Fruit fly (Drosophila melanogaster) whole organism, embryonic: ENCODE measurements around the gene CG10252.
A peak's percentile ranks its signal among the peaks of the same experiment; 100 is the strongest.

Experiments
- Adf1 ChIP-seq: fragments of 200-800 bp; sonication (Bioruptor generic); IDR thresholded peaks from 2 replicates; pipeline ENCODE4 v1.3.6; 2022; ENCODE audit warnings: missing biosample characterization, missing genetic modification characterization
- CG10321 ChIP-seq: fragments of 200-800 bp; sonication (Bioruptor generic); IDR thresholded peaks from 2 replicates; pipeline ENCODE4 v1.3.6; 2022; ENCODE audit warnings: missing biosample characterization, missing genetic modification characterization
- CG10431 ChIP-seq: fragments of 200-800 bp; sonication (Bioruptor generic); optimal IDR thresholded peaks from 3 replicates; lab custom pipeline; 2018; ENCODE audit warnings: missing biosample characterization, mild to moderate bottlenecking, missing genetic modification characterization
- CG11247 ChIP-seq: fragments of 200-800 bp; sonication (Bioruptor generic); IDR thresholded peaks from 2 replicates; pipeline ENCODE4 v1.3.6; 2022; ENCODE audit warnings: missing biosample characterization, missing genetic modification characterization
- CG11398 ChIP-seq: fragments of 200-800 bp; sonication (Bioruptor generic); optimal IDR thresholded peaks from 2 replicates; lab custom pipeline; 2016; ENCODE audit warnings: missing biosample characterization, missing genetic modification characterization
- CG11456 ChIP-seq: fragments of 200-800 bp; sonication (Bioruptor generic); IDR thresholded peaks from 3 replicates; pipeline ENCODE4 v1.3.6; 2022; ENCODE audit warnings: missing biosample characterization, missing genetic modification characterization
- CG12071 ChIP-seq: fragments of 200-800 bp; sonication (Bioruptor generic); optimal IDR thresholded peaks from 3 replicates; lab custom pipeline; 2018; ENCODE audit warnings: missing biosample characterization, mild to moderate bottlenecking, missing genetic modification characterization
- CG12155 ChIP-seq: fragments of 200-800 bp; sonication (Bioruptor generic); optimal IDR thresholded peaks from 3 replicates; lab custom pipeline; 2016; ENCODE audit warnings: missing biosample characterization, missing genetic modification characterization
- CG12391 ChIP-seq: fragments of 200-800 bp; sonication (Bioruptor generic); optimal IDR thresholded peaks from 3 replicates; lab custom pipeline; 2018; ENCODE audit warnings: missing biosample characterization, mild to moderate bottlenecking, missing genetic modification characterization, moderate library complexity
- CG15601 ChIP-seq: fragments of 200-800 bp; sonication (Bioruptor generic); optimal IDR thresholded peaks from 3 replicates; lab custom pipeline; 2019; ENCODE audit warnings: missing biosample characterization, mild to moderate bottlenecking, missing genetic modification characterization, moderate library complexity
- CG16813 ChIP-seq: fragments of 200-800 bp; sonication (Bioruptor generic); IDR thresholded peaks from 3 replicates; pipeline ENCODE4 v1.3.6; 2022; ENCODE audit warnings: missing biosample characterization, missing genetic modification characterization; ENCODE audit not compliant: partially characterized antibody
- CG17568 ChIP-seq: fragments of 200-800 bp; sonication (Bioruptor generic); optimal IDR thresholded peaks from 2 replicates; lab custom pipeline; 2018; ENCODE audit warnings: missing biosample characterization, mild to moderate bottlenecking, missing genetic modification characterization, moderate library complexity
- CG2129 ChIP-seq: fragments of 200-800 bp; sonication (Bioruptor generic); IDR thresholded peaks from 2 replicates; pipeline ENCODE4 v1.3.6; 2022; ENCODE audit warnings: missing biosample characterization, missing genetic modification characterization; ENCODE audit not compliant: partially characterized antibody
- CG3847 ChIP-seq: fragments of 200-800 bp; sonication (Bioruptor generic); IDR thresholded peaks from 2 replicates; pipeline ENCODE4 v1.3.6; 2022; ENCODE audit warnings: missing biosample characterization, missing genetic modification characterization
- CG6689 ChIP-seq: fragments of 200-800 bp; sonication (Bioruptor generic); IDR thresholded peaks from 2 replicates; pipeline ENCODE4 v1.3.6; 2022; ENCODE audit warnings: missing biosample characterization, missing genetic modification characterization
- CG7271 ChIP-seq: fragments of 200-800 bp; sonication (Bioruptor generic); optimal IDR thresholded peaks from 2 replicates; lab custom pipeline; 2018; ENCODE audit warnings: missing biosample characterization, mild to moderate bottlenecking, missing genetic modification characterization, moderate library complexity
- CG8388 ChIP-seq: fragments of 200-800 bp; sonication (Bioruptor generic); optimal IDR thresholded peaks from 2 replicates; lab custom pipeline; 2019; ENCODE audit warnings: missing biosample characterization, mild to moderate bottlenecking, missing genetic modification characterization, moderate library complexity
- CG9215 ChIP-seq: fragments of 200-800 bp; sonication (Bioruptor generic); IDR thresholded peaks from 2 replicates; pipeline ENCODE4 v1.3.6; 2022; ENCODE audit warnings: missing biosample characterization, missing genetic modification characterization
- CG9437 ChIP-seq: fragments of 200-800 bp; sonication (Bioruptor generic); optimal IDR thresholded peaks from 2 replicates; lab custom pipeline; 2018; ENCODE audit warnings: missing biosample characterization, mild to moderate bottlenecking, missing genetic modification characterization
- CG9727 ChIP-seq: fragments of 200-800 bp; sonication (Bioruptor generic); optimal IDR thresholded peaks from 3 replicates; lab custom pipeline; 2017; ENCODE audit warnings: missing biosample characterization, mild to moderate bottlenecking, missing genetic modification characterization
- Dp ChIP-seq: fragments of 200-800 bp; sonication (Bioruptor generic); optimal IDR thresholded peaks from 2 replicates; lab custom pipeline; 2018; ENCODE audit warnings: missing biosample characterization, mild to moderate bottlenecking, missing genetic modification characterization, moderate library complexity
- ERR ChIP-seq: fragments of 200-800 bp; sonication (Bioruptor generic); optimal IDR thresholded peaks from 2 replicates; lab custom pipeline; 2016; ENCODE audit warnings: missing biosample characterization, missing genetic modification characterization
- Fer1 ChIP-seq: fragments of 200-800 bp; sonication (Bioruptor generic); optimal IDR thresholded peaks from 2 replicates; lab custom pipeline; 2017; ENCODE audit warnings: missing biosample characterization, mild to moderate bottlenecking, missing genetic modification characterization
- Meics ChIP-seq: fragments of 200-800 bp; sonication (Bioruptor generic); optimal IDR thresholded peaks from 2 replicates; lab custom pipeline; 2017; ENCODE audit warnings: missing biosample characterization, mild to moderate bottlenecking, missing genetic modification characterization
- Nf-YA ChIP-seq: fragments of 200-800 bp; sonication (Bioruptor generic); IDR thresholded peaks from 2 replicates; pipeline ENCODE4 v1.3.6; 2022; ENCODE audit warnings: missing biosample characterization, missing genetic modification characterization
- NfI ChIP-seq: fragments of 200-800 bp; sonication (Bioruptor generic); optimal IDR thresholded peaks from 3 replicates; lab custom pipeline; 2018; ENCODE audit warnings: missing biosample characterization, mild to moderate bottlenecking, missing genetic modification characterization, moderate library complexity
- Rfx ChIP-seq: fragments of 200-800 bp; sonication (Bioruptor generic); IDR thresholded peaks from 2 replicates; pipeline ENCODE4 v1.3.6; 2022; ENCODE audit warnings: missing biosample characterization, missing genetic modification characterization
- bowl ChIP-seq: fragments of 200-800 bp; sonication (Bioruptor generic); IDR thresholded peaks from 2 replicates; pipeline ENCODE4 v1.3.6; 2022; ENCODE audit warnings: missing biosample characterization, missing genetic modification characterization
- chm ChIP-seq: fragments of 200-800 bp; sonication (Bioruptor generic); IDR thresholded peaks from 2 replicates; pipeline ENCODE4 v1.3.6; 2022; ENCODE audit warnings: missing biosample characterization, missing genetic modification characterization
- ci ChIP-seq: fragments of 200-800 bp; sonication (Bioruptor generic); IDR thresholded peaks from 3 replicates; pipeline ENCODE4 v1.3.6; 2022; ENCODE audit warnings: missing biosample characterization, missing genetic modification characterization
- corto ChIP-seq: fragments of 200-800 bp; sonication (Bioruptor generic); optimal IDR thresholded peaks from 2 replicates; lab custom pipeline; 2016; ENCODE audit warnings: missing biosample characterization, mild to moderate bottlenecking, missing genetic modification characterization, moderate library complexity
- croc ChIP-seq: fragments of 200-800 bp; sonication (Bioruptor generic); conservative IDR thresholded peaks from 3 replicates; pipeline ENCODE4 v1.3.6; 2022; ENCODE audit warnings: missing biosample characterization, missing genetic modification characterization
- ftz-f1 ChIP-seq: fragments of 200-800 bp; sonication (Bioruptor generic); optimal IDR thresholded peaks from 2 replicates; lab custom pipeline; 2016; ENCODE audit warnings: missing biosample characterization, missing genetic modification characterization
- ind ChIP-seq: fragments of 200-800 bp; sonication (Bioruptor generic); optimal IDR thresholded peaks from 3 replicates; lab custom pipeline; 2016; ENCODE audit warnings: missing biosample characterization, missing genetic modification characterization
- insv ChIP-seq, 2 experiments: fragments of 200-800 bp; sonication (Bioruptor generic); optimal IDR thresholded peaks; 3 replicates each; lab custom pipeline; 2016 to 2018; ENCODE audit warnings: missing biosample characterization in 2 of 2, missing genetic modification characterization in 2 of 2
- jumu ChIP-seq: fragments of 200-800 bp; sonication (Bioruptor generic); optimal IDR thresholded peaks from 3 replicates; lab custom pipeline; 2016; ENCODE audit warnings: missing biosample characterization, missing genetic modification characterization
- lab ChIP-seq: fragments of 200-800 bp; sonication (Bioruptor generic); optimal IDR thresholded peaks from 3 replicates; lab custom pipeline; 2017; ENCODE audit warnings: missing biosample characterization, missing genetic modification characterization, mild to moderate bottlenecking, moderate library complexity, missing genetic modification reagents
- lov ChIP-seq, 2 experiments: fragments of 200-800 bp in 1 of 2; fragments of >200 bp in 1 of 2; sonication (Bioruptor generic) in 1 of 2; IDR thresholded peaks in 1 of 2; optimal IDR thresholded peaks in 1 of 2; 2 replicates in 1 of 2; 3 replicates in 1 of 2; pipeline versions ENCODE4 v1.3.6 to Lab custom; 2017 to 2022; ENCODE audit warnings: missing biosample characterization in 1 of 2, missing genetic modification characterization in 1 of 2
- nmo ChIP-seq: fragments of 200-800 bp; sonication (Bioruptor generic); optimal IDR thresholded peaks from 2 replicates; lab custom pipeline; 2018; ENCODE audit warnings: missing biosample characterization, mild to moderate bottlenecking, missing genetic modification characterization, moderate library complexity
- onecut ChIP-seq: fragments of 200-800 bp; sonication (Bioruptor generic); IDR thresholded peaks from 2 replicates; pipeline ENCODE4 v1.3.6; 2022; ENCODE audit warnings: missing biosample characterization, missing genetic modification characterization
- org-1 ChIP-seq: fragments of 200-800 bp; sonication (Bioruptor generic); optimal IDR thresholded peaks from 2 replicates; lab custom pipeline; 2017; ENCODE audit warnings: missing biosample characterization, missing genetic modification characterization
- p53 ChIP-seq: fragments of 200-800 bp; sonication (Bioruptor generic); optimal IDR thresholded peaks from 2 replicates; lab custom pipeline; 2016; ENCODE audit warnings: missing biosample characterization, missing genetic modification characterization
- pan ChIP-seq, 4 experiments: fragments of >200 bp in 3 of 4; fragments of 200-800 bp in 1 of 4; sonication (Bioruptor generic) in 1 of 4; optimal IDR thresholded peaks in 3 of 4; IDR thresholded peaks in 1 of 4; 2 replicates each; pipeline versions ENCODE4 v1.3.6 to Lab custom; 2017 to 2022; ENCODE audit warnings: missing biosample characterization in 2 of 4, missing genetic modification characterization in 2 of 4, mixed read lengths in 1 of 4
- repo ChIP-seq: fragments of 200-800 bp; sonication (Bioruptor generic); optimal IDR thresholded peaks from 2 replicates; lab custom pipeline; 2016; ENCODE audit warnings: missing biosample characterization, missing genetic modification characterization
- run ChIP-seq: fragments of 200-800 bp; sonication (Bioruptor generic); optimal IDR thresholded peaks from 3 replicates; lab custom pipeline; 2018; ENCODE audit warnings: missing biosample characterization, mild to moderate bottlenecking, missing genetic modification characterization
- scrt ChIP-seq: fragments of 200-800 bp; sonication (Bioruptor generic); optimal IDR thresholded peaks from 2 replicates; lab custom pipeline; 2018; ENCODE audit warnings: missing biosample characterization, mild to moderate bottlenecking, missing genetic modification characterization, moderate library complexity
- sob ChIP-seq: fragments of 200-800 bp; sonication (Bioruptor generic); IDR thresholded peaks from 2 replicates; pipeline ENCODE4 v1.3.6; 2022; ENCODE audit warnings: missing biosample characterization, missing genetic modification characterization
- stwl ChIP-seq: fragments of 200-800 bp; sonication (Bioruptor generic); optimal IDR thresholded peaks from 3 replicates; lab custom pipeline; 2018; ENCODE audit warnings: missing biosample characterization, mild to moderate bottlenecking, missing genetic modification characterization, moderate library complexity
- tup ChIP-seq: fragments of 200-800 bp; sonication (Bioruptor generic); optimal IDR thresholded peaks from 2 replicates; lab custom pipeline; 2016; ENCODE audit warnings: missing biosample characterization, mild to moderate bottlenecking, missing genetic modification characterization, moderate library complexity
- wek ChIP-seq: fragments of 200-800 bp; sonication (Bioruptor generic); optimal IDR thresholded peaks from 3 replicates; lab custom pipeline; 2018; ENCODE audit warnings: missing biosample characterization, mild to moderate bottlenecking, missing genetic modification characterization, moderate library complexity

The CG10252 gene

DNA sequence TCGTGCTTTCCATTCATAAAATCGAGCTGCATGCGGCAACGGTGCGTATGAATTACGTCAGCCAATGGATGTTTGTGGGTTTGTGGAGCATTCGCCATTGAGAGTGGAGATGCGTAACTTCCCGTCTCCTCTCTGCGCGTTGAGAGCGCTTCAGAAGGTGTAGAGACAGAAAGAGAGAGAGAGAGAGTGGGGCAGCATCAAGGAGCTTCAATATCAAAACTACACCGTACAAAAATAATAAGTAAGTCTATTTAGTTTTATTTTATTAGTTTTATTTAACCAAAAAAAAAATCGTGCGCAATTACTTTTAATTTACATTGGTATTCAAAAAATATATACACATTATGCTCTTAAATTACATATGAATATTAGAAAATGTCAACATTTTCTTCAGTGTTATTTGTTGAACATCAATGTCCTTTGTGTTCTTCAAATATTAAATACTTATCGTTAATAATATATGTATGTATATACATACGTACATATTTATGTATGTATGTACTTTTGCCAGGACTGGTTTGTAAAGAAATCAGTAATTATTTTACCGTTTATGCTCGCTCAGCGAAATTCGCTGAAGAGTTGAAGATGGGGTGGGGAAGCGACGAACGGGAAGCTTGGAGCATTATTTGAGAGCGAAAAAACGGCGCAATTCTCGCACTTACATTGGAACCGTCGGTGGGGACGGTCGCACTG, 26.8 kb upstream of the CG10252 start, which contains the start of gene CG10365 (continued):
- TF ChIP-seq CG15601 (tag; lab: Kevin White, UChicago) = peak; percentile 70
- TF ChIP-seq jumu (GFP tag; lab: Kevin White, UChicago) = no peak
- TF ChIP-seq ERR (GFP tag; lab: Kevin White, UChicago) = no peak
- peak; percentile 90 for TF ChIP-seq nmo (GFP tag; lab: Kevin White, UChicago)
- peak; percentile 81 for TF ChIP-seq scrt (GFP tag; lab: Kevin White, UChicago)
- TF ChIP-seq ci (GFP tag; lab: Robert Waterston, UW) = peak; percentile 61; the same call in 1 of the 3 replicates
- TF ChIP-seq wek (GFP tag; lab: Kevin White, UChicago) = no peak
- peak; percentile 86 for TF ChIP-seq CG6689
- no peak for TF ChIP-seq CG10431 (GFP tag; lab: Kevin White, UChicago)
- peak; percentile 52 for TF ChIP-seq NfI (GFP tag; lab: Kevin White, UChicago)
- TF ChIP-seq CG9437 = peak; percentile 87
- peak; percentile 50 for TF ChIP-seq Adf1 (GFP tag; lab: Robert Waterston, UW)
- TF ChIP-seq CG11398 (GFP tag; lab: Kevin White, UChicago) = no peak
- TF ChIP-seq CG12071 (GFP tag; lab: Kevin White, UChicago) = no peak
- peak; percentile 81 for TF ChIP-seq CG9215 (GFP tag; lab: Robert Waterston, UW)
- TF ChIP-seq Dp (GFP tag; lab: Kevin White, UChicago) = no peak
- TF ChIP-seq Nf-YA (GFP tag; lab: Robert Waterston, UW) = peak; percentile 82
- peak; percentile 92 for TF ChIP-seq CG9727 (GFP tag; lab: Kevin White, UChicago)
- peak; percentile 79 for TF ChIP-seq run (tag; lab: Kevin White, UChicago)
- peak; percentile 33 for TF ChIP-seq corto (GFP tag; lab: Kevin White, UChicago)
- peak; percentile 89 for TF ChIP-seq Fer1 (GFP tag; lab: Kevin White, UChicago)
- TF ChIP-seq CG3847 = peak; percentile 81
- peak; percentile 67; the same call in 1 of the 2 replicates for TF ChIP-seq bowl
- peak; percentile 78 for TF ChIP-seq CG11247
- TF ChIP-seq lab (GFP tag; lab: Kevin White, UChicago) = peak; percentile 92
- TF ChIP-seq croc (GFP tag; lab: Robert Waterston, UW) = peak; percentile 72
- peak in 1 of 2 experiments; percentile 13 for TF ChIP-seq insv (GFP tag; optimal IDR thresholded peaks at IDR 0.05; lab: Kevin White, UChicago)
- no peak for TF ChIP-seq CG16813 (GFP tag; lab: Robert Waterston, UW)
- TF ChIP-seq CG11456 (GFP tag; lab: Robert Waterston, UW) = peak; percentile 72
- no peak for TF ChIP-seq tup (GFP tag; lab: Kevin White, UChicago)
- peak; percentile 72 for TF ChIP-seq org-1
- peak; percentile 76 for TF ChIP-seq CG12155 (GFP tag; lab: Kevin White, UChicago)
- peak; percentile 94 for TF ChIP-seq CG12391 (tag; lab: Kevin White, UChicago)
- no peak for TF ChIP-seq pan (optimal IDR thresholded peaks at IDR 0.05; lab: Kevin White, UChicago)
- TF ChIP-seq pan (GFP tag; optimal IDR thresholded peaks at IDR 0.05 in 1 of 2, IDR thresholded peaks at IDR 0.05 in 1 of 2) = peak in 1 of 2 experiments; percentile 93
- TF ChIP-seq repo = no peak
- peak; percentile 74 for TF ChIP-seq onecut
- peak; percentile 87 for TF ChIP-seq Rfx (GFP tag; lab: Robert Waterston, UW)
- TF ChIP-seq chm (GFP tag; lab: Robert Waterston, UW) = no peak; the same call in 1 of the 2 replicates
- TF ChIP-seq, all 482 proteins: peak for 284

DNA sequence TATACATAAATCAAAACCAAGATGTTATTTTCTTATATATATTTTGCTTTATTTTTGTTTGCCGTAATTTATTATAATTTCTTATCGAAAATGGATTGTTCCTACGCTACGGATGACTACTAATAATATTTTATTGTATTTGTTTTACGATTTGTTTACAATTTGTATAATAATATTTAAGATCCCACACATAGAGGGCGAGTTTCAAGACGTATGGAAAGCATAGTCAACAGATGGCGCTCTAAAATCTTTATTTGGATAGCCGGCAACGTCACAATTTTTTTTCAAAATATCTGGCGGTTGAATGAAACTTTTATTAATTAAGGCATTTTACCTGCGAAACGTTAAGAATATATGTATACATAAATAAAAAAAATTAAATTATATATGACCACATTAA, 25.9 kb upstream of the CG10252 start:
- TF ChIP-seq ind (GFP tag; lab: Kevin White, UChicago) (peak; percentile 21), CG10321 (no peak), ftz-f1 (GFP tag; lab: Kevin White, UChicago) (no peak), p53 (GFP tag; lab: Kevin White, UChicago) (no peak), CG2129 (GFP tag; lab: Robert Waterston, UW) (no peak), sob (GFP tag; lab: Robert Waterston, UW) (no peak), lov (optimal IDR thresholded peaks at IDR 0.05; lab: Kevin White, UChicago) (no peak), lov (GFP tag; IDR thresholded peaks at IDR 0.05; lab: Robert Waterston, UW) (no peak), CG7271 (tag; lab: Kevin White, UChicago) (no peak), CG8388 (GFP tag; lab: Kevin White, UChicago) (no peak), Meics (GFP tag; lab: Kevin White, UChicago) (peak; percentile 35), stwl (tag; lab: Kevin White, UChicago) (peak; percentile 77), CG17568 (GFP tag; lab: Kevin White, UChicago) (no peak)
